Fruit fly (Drosophila melanogaster) Kc167 (cell line): ENCODE results near the gene Nubp2.

Experiments used
- Sin3A ChIP-seq: fragments of >200 bp; optimal IDR thresholded peaks from 2 replicates; lab custom pipeline; 2018; ENCODE audit warnings: missing external identifiers
- insv ChIP-seq: fragments of >200 bp; optimal IDR thresholded peaks from 3 replicates; lab custom pipeline; 2018; ENCODE audit warnings: missing external identifiers
- psq ChIP-seq: fragments of >200 bp; optimal IDR thresholded peaks from 2 replicates; lab custom pipeline; 2017; ENCODE audit warnings: missing external identifiers
- ttk ChIP-seq: sonication (Bioruptor generic); optimal IDR thresholded peaks from 2 replicates; lab custom pipeline; 2017; ENCODE audit warnings: missing external identifiers

- TF ChIP-seq ttk (lab: Kevin White, UChicago): no peak
- TF ChIP-seq insv (lab: Kevin White, UChicago): no peak
- TF ChIP-seq psq: no peak
- no peak for TF ChIP-seq Sin3A
Measured at dm6 chr3L:20493417-20494261, 32.7 kb upstream of the Nubp2 start.
